Fruit fly (Drosophila melanogaster) whole organism, adult: ENCODE data around the gene Adss.
A peak's percentile ranks its signal among the peaks of the same experiment; 100 is the strongest.

Experiments
- CG11617 ChIP-seq: fragments of 200-800 bp; sonication (Bioruptor generic); optimal IDR thresholded peaks from 2 replicates; lab custom pipeline; 2017; ENCODE audit warnings: mild to moderate bottlenecking, missing biosample characterization, missing genetic modification reagents, missing genetic modification characterization
- CG12768 ChIP-seq: fragments of 200-800 bp; sonication (Bioruptor generic); optimal IDR thresholded peaks from 2 replicates; lab custom pipeline; 2017; ENCODE audit warnings: missing biosample characterization, missing genetic modification characterization, mild to moderate bottlenecking, moderate library complexity, missing genetic modification reagents
- CG14711 ChIP-seq: fragments of 200-800 bp; sonication (Bioruptor generic); optimal IDR thresholded peaks from 2 replicates; lab custom pipeline; 2018; ENCODE audit warnings: missing biosample characterization, mild to moderate bottlenecking, missing genetic modification characterization, moderate library complexity
- CG1620 ChIP-seq: fragments of 200-800 bp; sonication (Bioruptor generic); optimal IDR thresholded peaks from 2 replicates; lab custom pipeline; 2016; ENCODE audit warnings: missing biosample characterization, missing genetic modification characterization
- CG33017 ChIP-seq: fragments of 200-800 bp; sonication (Bioruptor generic); optimal IDR thresholded peaks from 2 replicates; lab custom pipeline; 2018; ENCODE audit warnings: missing biosample characterization, mild to moderate bottlenecking, missing genetic modification characterization, moderate library complexity
- CG5204 ChIP-seq: fragments of 200-800 bp; sonication (Bioruptor generic); optimal IDR thresholded peaks from 2 replicates; lab custom pipeline; 2016; ENCODE audit warnings: missing biosample characterization, missing genetic modification characterization
- CG7045 ChIP-seq: fragments of 200-800 bp; sonication (Bioruptor generic); optimal IDR thresholded peaks from 2 replicates; lab custom pipeline; 2017; ENCODE audit warnings: missing biosample characterization, mild to moderate bottlenecking, missing genetic modification characterization
- CG7101 ChIP-seq: fragments of 200-800 bp; sonication (Bioruptor generic); optimal IDR thresholded peaks from 2 replicates; lab custom pipeline; 2018; ENCODE audit warnings: missing biosample characterization, mild to moderate bottlenecking, missing genetic modification characterization, moderate library complexity
- Clk ChIP-seq: fragments of 200-800 bp; sonication (Bioruptor generic); optimal IDR thresholded peaks from 2 replicates; lab custom pipeline; 2017; ENCODE audit warnings: missing biosample characterization, missing genetic modification characterization
- Crg-1 ChIP-seq: fragments of 200-800 bp; sonication (Bioruptor generic); optimal IDR thresholded peaks from 2 replicates; lab custom pipeline; 2016; ENCODE audit warnings: missing biosample characterization, missing genetic modification characterization
- Hr96 ChIP-seq: fragments of 200-800 bp; sonication (Bioruptor generic); optimal IDR thresholded peaks from 2 replicates; lab custom pipeline; 2016; ENCODE audit warnings: missing biosample characterization, missing genetic modification characterization
- Mnt ChIP-seq: fragments of 200-800 bp; sonication (Bioruptor generic); optimal IDR thresholded peaks from 2 replicates; lab custom pipeline; 2016; ENCODE audit warnings: missing biosample characterization, mild to moderate bottlenecking, missing genetic modification characterization
- bab1 ChIP-seq: fragments of 200-800 bp; sonication (Bioruptor generic); optimal IDR thresholded peaks from 3 replicates; lab custom pipeline; 2019; ENCODE audit warnings: missing biosample characterization, mild to moderate bottlenecking, missing genetic modification characterization, moderate library complexity
- cic ChIP-seq: fragments of 200-800 bp; sonication (Bioruptor generic); optimal IDR thresholded peaks from 2 replicates; lab custom pipeline; 2017; ENCODE audit warnings: missing biosample characterization, mild to moderate bottlenecking, missing genetic modification characterization, moderate library complexity
- cnc ChIP-seq, 2 experiments: fragments of >200 bp; optimal IDR thresholded peaks; 2 replicates each; lab custom pipeline; 2017
- kay ChIP-seq: fragments of 200-800 bp; sonication (Bioruptor generic); peaks from one replicate; lab custom pipeline; 2016; ENCODE audit warnings: missing biosample characterization, missing genetic modification characterization, borderline replicate concordance
- ovo ChIP-seq: fragments of 200-800 bp; sonication (Bioruptor generic); optimal IDR thresholded peaks from 2 replicates; lab custom pipeline; 2016; ENCODE audit warnings: missing biosample characterization, missing genetic modification characterization
- pad ChIP-seq: fragments of 200-800 bp; sonication (Bioruptor generic); optimal IDR thresholded peaks from 3 replicates; lab custom pipeline; 2017; ENCODE audit warnings: missing biosample characterization, missing genetic modification characterization, mild to moderate bottlenecking, moderate library complexity, missing genetic modification reagents
- tj ChIP-seq: fragments of 200-800 bp; sonication (Bioruptor generic); optimal IDR thresholded peaks from 3 replicates; lab custom pipeline; 2017; ENCODE audit warnings: missing biosample characterization, mild to moderate bottlenecking, missing genetic modification characterization, moderate library complexity
- toe ChIP-seq: fragments of 200-800 bp; sonication (Bioruptor generic); optimal IDR thresholded peaks from 2 replicates; lab custom pipeline; 2016; ENCODE audit warnings: missing biosample characterization, missing genetic modification characterization

The Adss gene

dm6 chr3R:20830153-20830695, at the start of gene Adss:
Gene Adss, minus strand, starts transcription at chr3R:20830580.
- no peak for TF ChIP-seq CG5204 (GFP tag; lab: Kevin White, UChicago)
- peak; percentile 6 for TF ChIP-seq cic (GFP tag; lab: Kevin White, UChicago)
- no peak for TF ChIP-seq CG14711 (tag; lab: Kevin White, UChicago)
- no peak for TF ChIP-seq pad (GFP tag; lab: Kevin White, UChicago)
- peak; percentile 32 for TF ChIP-seq ovo
- TF ChIP-seq Crg-1 (GFP tag; lab: Kevin White, UChicago): peak; percentile 72
- TF ChIP-seq CG7101 (tag; lab: Kevin White, UChicago): peak; percentile 40
- no peak for TF ChIP-seq tj (GFP tag; lab: Kevin White, UChicago)
- TF ChIP-seq Clk (GFP tag; lab: Kevin White, UChicago): no peak
- no peak for TF ChIP-seq kay (GFP tag; lab: Kevin White, UChicago)
- TF ChIP-seq CG1620 (GFP tag; lab: Kevin White, UChicago): peak; percentile 69
- peak; percentile 69 for TF ChIP-seq Mnt (GFP tag; lab: Kevin White, UChicago)
- TF ChIP-seq cnc (optimal IDR thresholded peaks at IDR 0.05; lab: Kevin White, UChicago): no peak
- peak; percentile 40 for TF ChIP-seq Hr96 (GFP tag; lab: Kevin White, UChicago)
- peak; percentile 64 for TF ChIP-seq CG11617 (GFP tag; lab: Kevin White, UChicago)
- TF ChIP-seq CG12768 (GFP tag; lab: Kevin White, UChicago): peak; percentile 31
- peak; percentile 8 for TF ChIP-seq bab1 (GFP tag; lab: Kevin White, UChicago)
- TF ChIP-seq CG33017 (tag; lab: Kevin White, UChicago): peak; percentile 24
- TF ChIP-seq CG7045 (GFP tag; lab: Kevin White, UChicago): peak; percentile 12
- no peak for TF ChIP-seq toe

dm6 chr3R:20877436-20877835, 47.1 kb upstream of the Adss start, which contains the start of gene TotZ:
Gene TotZ, plus strand, starts transcription at chr3R:20877736.
- TF ChIP-seq CG12768 (GFP tag; lab: Kevin White, UChicago): no peak
- no peak for TF ChIP-seq Clk (GFP tag; lab: Kevin White, UChicago)
- no peak for TF ChIP-seq CG1620 (GFP tag; lab: Kevin White, UChicago)
- no peak for TF ChIP-seq Crg-1 (GFP tag; lab: Kevin White, UChicago)
- TF ChIP-seq CG14711 (tag; lab: Kevin White, UChicago): no peak
- no peak for TF ChIP-seq bab1 (GFP tag; lab: Kevin White, UChicago)

dm6 chr3R:20876680-20877079, 46.3 kb upstream of the Adss start:
- TF ChIP-seq kay (GFP tag; lab: Kevin White, UChicago) (no peak), CG12768 (GFP tag; lab: Kevin White, UChicago) (no peak)

- TF ChIP-seq toe: no peak
- TF ChIP-seq CG5204 (GFP tag; lab: Kevin White, UChicago): no peak
Observed at dm6 chr3R:20873638-20874037, 43.3 kb upstream of the Adss start, which contains the start of gene TotB. Gene TotB, plus strand, starts transcription at chr3R:20873938.

- TF ChIP-seq CG7045 (GFP tag; lab: Kevin White, UChicago): no peak
- TF ChIP-seq cic (GFP tag; lab: Kevin White, UChicago): no peak
- no peak for TF ChIP-seq CG14711 (tag; lab: Kevin White, UChicago)
- no peak for TF ChIP-seq kay (GFP tag; lab: Kevin White, UChicago)
- no peak for TF ChIP-seq CG1620 (GFP tag; lab: Kevin White, UChicago)
- no peak for TF ChIP-seq ovo
- TF ChIP-seq toe: no peak
- no peak for TF ChIP-seq CG5204 (GFP tag; lab: Kevin White, UChicago)
- TF ChIP-seq tj (GFP tag; lab: Kevin White, UChicago): no peak
- no peak for TF ChIP-seq pad (GFP tag; lab: Kevin White, UChicago)
- TF ChIP-seq Mnt (GFP tag; lab: Kevin White, UChicago): no peak
- no peak for TF ChIP-seq bab1 (GFP tag; lab: Kevin White, UChicago)
- no peak for TF ChIP-seq CG33017 (tag; lab: Kevin White, UChicago)
- no peak for TF ChIP-seq CG7101 (tag; lab: Kevin White, UChicago)
- TF ChIP-seq Crg-1 (GFP tag; lab: Kevin White, UChicago): no peak
- no peak for TF ChIP-seq cnc (optimal IDR thresholded peaks at IDR 0.05; lab: Kevin White, UChicago)
- TF ChIP-seq CG11617 (GFP tag; lab: Kevin White, UChicago): no peak
- TF ChIP-seq Hr96 (GFP tag; lab: Kevin White, UChicago): no peak
- TF ChIP-seq CG12768 (GFP tag; lab: Kevin White, UChicago): no peak
Observed at dm6 chr3R:20872688-20873087, 42.3 kb upstream of the Adss start, which contains the start of gene TotC. Gene TotC, plus strand, starts transcription at chr3R:20872988.

- no peak for TF ChIP-seq CG11617 (GFP tag; lab: Kevin White, UChicago)
- TF ChIP-seq pad (GFP tag; lab: Kevin White, UChicago): no peak
- TF ChIP-seq CG14711 (tag; lab: Kevin White, UChicago): no peak
- no peak for TF ChIP-seq Clk (GFP tag; lab: Kevin White, UChicago)
- no peak for TF ChIP-seq cnc (optimal IDR thresholded peaks at IDR 0.05; lab: Kevin White, UChicago)
- TF ChIP-seq CG12768 (GFP tag; lab: Kevin White, UChicago): no peak
- no peak for TF ChIP-seq kay (GFP tag; lab: Kevin White, UChicago)
- no peak for TF ChIP-seq toe
- TF ChIP-seq Crg-1 (GFP tag; lab: Kevin White, UChicago): no peak
- TF ChIP-seq cic (GFP tag; lab: Kevin White, UChicago): no peak
- no peak for TF ChIP-seq CG7101 (tag; lab: Kevin White, UChicago)
- TF ChIP-seq tj (GFP tag; lab: Kevin White, UChicago): no peak
- TF ChIP-seq Mnt (GFP tag; lab: Kevin White, UChicago): no peak
- no peak for TF ChIP-seq Hr96 (GFP tag; lab: Kevin White, UChicago)
- no peak for TF ChIP-seq CG1620 (GFP tag; lab: Kevin White, UChicago)
- no peak for TF ChIP-seq ovo
- no peak for TF ChIP-seq bab1 (GFP tag; lab: Kevin White, UChicago)
- no peak for TF ChIP-seq CG7045 (GFP tag; lab: Kevin White, UChicago)
- TF ChIP-seq CG33017 (tag; lab: Kevin White, UChicago): no peak
- no peak for TF ChIP-seq CG5204 (GFP tag; lab: Kevin White, UChicago)
Observed at dm6 chr3R:20870736-20871135, 40.4 kb upstream of the Adss start, which contains the start of gene TotA. Gene TotA, plus strand, starts transcription at chr3R:20871036.
